Worm (Caenorhabditis elegans) whole organism, L3 larva: ENCODE results near the gene tomm-70.

Source experiments
- elt-1 ChIP-seq: fragments of 150-350 bp; optimal IDR thresholded peaks from 2 replicates; lab custom pipeline; 2014; ENCODE audit warnings: missing biosample characterization, missing genetic modification characterization
- lin-39 ChIP-seq: fragments of 150-350 bp; optimal IDR thresholded peaks from 2 replicates; lab custom pipeline; 2018; ENCODE audit warnings: missing biosample characterization, missing genetic modification reagents, missing genetic modification characterization
- nhr-11 ChIP-seq: fragments of 150-350 bp; optimal IDR thresholded peaks from 2 replicates; lab custom pipeline; 2014; ENCODE audit warnings: missing biosample characterization, missing genetic modification characterization
- nhr-76 ChIP-seq: fragments of 150-350 bp; sonication (generic microtip); optimal IDR thresholded peaks from 5 replicates; lab custom pipeline; 2014; ENCODE audit warnings: missing biosample characterization, missing genetic modification characterization
- pha-4 ChIP-seq: fragments of 150-350 bp; optimal IDR thresholded peaks from 2 replicates; lab custom pipeline; 2014; ENCODE audit warnings: missing biosample characterization, missing genetic modification reagents, missing genetic modification characterization
- sea-2 ChIP-seq: fragments of 150-350 bp; sonication (generic microtip); optimal IDR thresholded peaks from 4 replicates; lab custom pipeline; 2014; ENCODE audit warnings: missing biosample characterization, missing genetic modification reagents, missing genetic modification characterization
- skn-1 ChIP-seq: fragments of 150-350 bp; optimal IDR thresholded peaks from 2 replicates; lab custom pipeline; 2014; ENCODE audit warnings: missing biosample characterization, missing genetic modification characterization
- unc-62 ChIP-seq: fragments of 150-350 bp; sonication (generic microtip); optimal IDR thresholded peaks from 4 replicates; lab custom pipeline; 2014; ENCODE audit warnings: missing biosample characterization, missing genetic modification reagents, missing genetic modification characterization

- TF ChIP-seq sea-2 (GFP tag; lab: Kevin White, UChicago) (no peak), skn-1 (tag; lab: Kevin White, UChicago) (no peak), pha-4 (tag; lab: Kevin White, UChicago) (no peak), elt-1 (no peak), unc-62 (GFP tag; lab: Kevin White, UChicago) (no peak), nhr-11 (no peak), lin-39 (tag; lab: Kevin White, UChicago) (no peak), nhr-76 (tag; lab: Kevin White, UChicago) (no peak)
Measured at ce11 chrIII:8770243-8770642, 15.7 kb upstream of the tomm-70 start.
